Fruit fly (Drosophila melanogaster): ENCODE data around the gene CG11857.
A peak's percentile ranks its signal among the peaks of the same experiment; 100 is the strongest.

CG11857 gene

DNA sequence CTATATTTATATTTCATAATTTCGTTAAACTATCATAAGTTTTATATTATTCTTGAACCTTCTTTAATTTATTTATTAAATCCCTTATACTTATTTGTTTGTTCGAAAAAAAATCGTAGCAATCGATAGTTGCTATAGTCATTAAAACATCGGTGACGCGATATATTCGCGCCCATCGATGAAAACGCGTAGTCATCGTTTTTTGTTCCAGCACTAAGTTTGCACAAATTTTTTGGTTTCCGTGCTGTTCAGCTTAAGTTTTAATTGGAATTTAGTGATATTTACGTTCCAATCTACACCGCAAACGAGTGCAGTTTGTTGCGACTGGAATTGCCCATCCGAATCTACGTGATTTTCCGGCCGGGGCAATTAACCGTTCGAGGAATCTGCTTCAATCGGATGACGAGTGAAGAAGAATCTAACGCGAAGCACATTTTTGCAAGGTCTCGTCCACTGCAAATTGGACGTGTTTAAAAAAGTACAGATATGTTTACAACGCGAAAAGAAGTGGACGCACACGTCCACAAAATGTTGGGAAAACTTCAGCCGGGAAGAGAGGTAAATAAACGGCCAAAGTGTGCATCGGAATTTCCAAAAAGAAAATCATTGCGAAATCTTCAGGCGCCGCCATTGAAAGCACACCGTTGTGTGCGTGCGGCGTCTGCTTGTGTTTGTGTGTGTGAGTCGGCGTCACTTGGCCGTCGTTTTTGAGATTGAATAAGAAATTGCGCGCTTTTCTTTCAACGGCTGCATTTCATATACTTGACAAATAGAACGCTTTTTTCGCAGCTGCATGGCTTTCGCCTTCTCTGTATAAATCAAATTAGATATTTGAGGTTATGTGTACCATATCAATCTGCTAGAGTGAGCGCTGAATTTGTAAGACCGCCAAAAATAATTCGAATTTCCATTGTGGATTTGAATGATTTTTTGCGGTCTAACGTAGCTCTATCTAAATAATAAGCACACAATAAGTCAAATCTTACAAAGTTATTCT, 9.3 kb upstream of the CG11857 start, which contains the start of gene Nup358 (continued):
- TF ChIP-seq CG6272 (GFP tag; IDR thresholded peaks at IDR 0.05) (no peak), Abd-B (GFP tag; optimal IDR thresholded peaks at IDR 0.05) (peak; percentile 14), CG2199 (GFP tag; IDR thresholded peaks at IDR 0.05) (no peak), sug (tag; optimal IDR thresholded peaks at IDR 0.05) (peak; percentile 23), CG7786 (GFP tag; optimal IDR thresholded peaks at IDR 0.05) (no peak), seq (GFP tag; IDR thresholded peaks at IDR 0.05) (no peak), CG16813 (GFP tag; IDR thresholded peaks at IDR 0.05; ENCODE audit: partially characterized antibody) (peak; percentile 98), aop (GFP tag; IDR thresholded peaks at IDR 0.05) (no peak), nerfin-1 (tag; optimal IDR thresholded peaks at IDR 0.05) (peak; percentile 98), Hr39 (optimal IDR thresholded peaks at IDR 0.05) (no peak), CG17385 (GFP tag; optimal IDR thresholded peaks at IDR 0.05) (peak; percentile 71), CG34224 (GFP tag; IDR thresholded peaks at IDR 0.05; ENCODE audit: partially characterized antibody) (peak; percentile 98), YL-1 (GFP tag; optimal IDR thresholded peaks at IDR 0.05) (peak; percentile 34), Eip74EF (GFP tag; optimal IDR thresholded peaks at IDR 0.05) (no peak), CG42726 (GFP tag; IDR thresholded peaks at IDR 0.05; ENCODE audit: partially characterized antibody) (peak; percentile 99), E2f1 (GFP tag; IDR thresholded peaks at IDR 0.05) (0 out of 2 replicates have a peak, but pooled peaks have one; percentile 19), CG13624 (GFP tag; optimal IDR thresholded peaks at IDR 0.05) (no peak), CG12942 (GFP tag; optimal IDR thresholded peaks at IDR 0.05) (no peak), CG8478 (optimal IDR thresholded peaks at IDR 0.05) (no peak), CG11247 (GFP tag; IDR thresholded peaks at IDR 0.05) (no peak), hb (GFP tag; IDR thresholded peaks at IDR 0.05; ENCODE audit: partially characterized antibody) (peak; percentile 99), lbe (GFP tag; optimal IDR thresholded peaks at IDR 0.05) (no peak), CG2712 (tag; optimal IDR thresholded peaks at IDR 0.05) (peak; percentile 48), Nf-YB (GFP tag; optimal IDR thresholded peaks at IDR 0.05) (no peak), slou (GFP tag; optimal IDR thresholded peaks at IDR 0.05) (no peak), jigr1 (GFP tag; IDR thresholded peaks at IDR 0.05) (no peak; the same call in 2 of the 3 replicates), phol (tag; optimal IDR thresholded peaks at IDR 0.05) (peak; percentile 73), CG4730 (GFP tag; IDR thresholded peaks at IDR 0.05) (no peak), NfI (GFP tag; optimal IDR thresholded peaks at IDR 0.05) (no peak), CG2678 (tag; optimal IDR thresholded peaks at IDR 0.05) (no peak), cas (GFP tag; IDR thresholded peaks at IDR 0.05) (no peak), CG17802 (tag; optimal IDR thresholded peaks at IDR 0.05) (no peak), CG32767 (GFP tag; IDR thresholded peaks at IDR 0.05) (no peak), unc-4 (GFP tag; IDR thresholded peaks at IDR 0.05; ENCODE audit: partially characterized antibody) (peak; percentile 96), crol (GFP tag; IDR thresholded peaks at IDR 0.05) (no peak), CG4404 (GFP tag; IDR thresholded peaks at IDR 0.05) (no peak), jing (GFP tag; optimal IDR thresholded peaks at IDR 0.05) (no peak), nau (GFP tag; optimal IDR thresholded peaks at IDR 0.05) (no peak), luna (GFP tag; optimal IDR thresholded peaks at IDR 0.05) (no peak), CG18764 (GFP tag; optimal IDR thresholded peaks at IDR 0.05) (no peak), CG7928 (GFP tag; optimal IDR thresholded peaks at IDR 0.05) (peak; percentile 8), kni (GFP tag; optimal IDR thresholded peaks at IDR 0.05) (no peak), CG6813 (GFP tag; optimal IDR thresholded peaks at IDR 0.05) (no peak), stwl (tag; optimal IDR thresholded peaks at IDR 0.05) (peak; percentile 62), cg (GFP tag; optimal IDR thresholded peaks at IDR 0.05) (peak; percentile 85), CG7372 (GFP tag; IDR thresholded peaks at IDR 0.05) (no peak), dati (GFP tag; IDR thresholded peaks at IDR 0.05) (no peak), CG4360 (GFP tag; IDR thresholded peaks at IDR 0.05) (no peak), BtbVII (GFP tag; optimal IDR thresholded peaks at IDR 0.05) (no peak)
